Worm (Caenorhabditis elegans) whole organism, L1 larva: ENCODE results near the gene Y41D4A.6.

ENCODE experiments used
- C34B4.2 ChIP-seq: sonication (generic microtip); optimal IDR thresholded peaks from 2 replicates; lab custom pipeline; 2017; ENCODE audit warnings: mild to moderate bottlenecking, missing genetic modification characterization, missing compliant biosample characterization
- F16B12.6 ChIP-seq: fragments of 150-350 bp; optimal IDR thresholded peaks from 2 replicates; lab custom pipeline; 2014; ENCODE audit warnings: missing biosample characterization, missing genetic modification characterization
- aha-1 ChIP-seq: fragments of 150-350 bp; optimal IDR thresholded peaks from 2 replicates; lab custom pipeline; 2014; ENCODE audit warnings: missing biosample characterization, missing genetic modification characterization
- alr-1 ChIP-seq: fragments of 200-800 bp; sonication (Bioruptor generic); optimal IDR thresholded peaks from 2 replicates; lab custom pipeline; 2018; ENCODE audit warnings: borderline replicate concordance, mild to moderate bottlenecking, missing genetic modification characterization, missing compliant biosample characterization
- aly-2 ChIP-seq: fragments of 150-350 bp; optimal IDR thresholded peaks from 2 replicates; lab custom pipeline; 2014; ENCODE audit warnings: missing biosample characterization, missing genetic modification characterization
- ama-1 ChIP-seq: fragments of 150-350 bp; optimal IDR thresholded peaks from 2 replicates; lab custom pipeline; 2014
- ceh-8 ChIP-seq: fragments of 200-800 bp; sonication (Bioruptor generic); optimal IDR thresholded peaks from 2 replicates; lab custom pipeline; 2018; ENCODE audit warnings: mild to moderate bottlenecking, missing genetic modification characterization, moderate library complexity, missing compliant biosample characterization
- ceh-82 ChIP-seq, 3 experiments: fragments of 150-350 bp in 1 of 3; sonication (generic microtip) in 2 of 3; optimal IDR thresholded peaks; 2 replicates each; lab custom pipeline; 2014 to 2017; ENCODE audit warnings: missing biosample characterization in 3 of 3, missing genetic modification characterization in 3 of 3
- ces-1 ChIP-seq: fragments of 150-350 bp; optimal IDR thresholded peaks from 2 replicates; lab custom pipeline; 2014; ENCODE audit warnings: missing biosample characterization, missing genetic modification reagents, missing genetic modification characterization
- egl-13 ChIP-seq: sonication (generic microtip); optimal IDR thresholded peaks from 2 replicates; lab custom pipeline; 2016; ENCODE audit warnings: missing genotype, missing genetic modification reagents, missing genetic modification characterization, missing compliant biosample characterization
- elt-3 ChIP-seq, 6 experiments: fragments of 150-350 bp in 1 of 6; sonication (generic microtip); optimal IDR thresholded peaks; 2 replicates each; lab custom pipeline; 2017 to 2018; ENCODE audit warnings: missing biosample characterization in 6 of 6, missing genetic modification characterization in 6 of 6, inconsistent platforms in 1 of 6
- fkh-10 ChIP-seq: sonication (generic microtip); optimal IDR thresholded peaks from 2 replicates; lab custom pipeline; 2017; ENCODE audit warnings: missing biosample characterization, missing genetic modification reagents, missing genetic modification characterization
- fos-1 ChIP-seq: fragments of 150-350 bp; optimal IDR thresholded peaks from 2 replicates; lab custom pipeline; 2014; ENCODE audit warnings: missing biosample characterization, missing genetic modification characterization
- hlh-17 ChIP-seq: fragments of 200-800 bp; sonication (Bioruptor generic); optimal IDR thresholded peaks from 2 replicates; lab custom pipeline; 2018; ENCODE audit warnings: missing genetic modification characterization, mild to moderate bottlenecking, missing compliant biosample characterization, moderate library complexity, borderline replicate concordance
- hpl-2 ChIP-seq: fragments of 150-350 bp; optimal IDR thresholded peaks from 2 replicates; lab custom pipeline; 2014; ENCODE audit warnings: missing biosample characterization, missing genetic modification reagents, missing genetic modification characterization
- jun-1 ChIP-seq: fragments of 150-350 bp; optimal IDR thresholded peaks from 2 replicates; lab custom pipeline; 2014; ENCODE audit warnings: missing biosample characterization, missing genetic modification reagents, missing genetic modification characterization
- lin-14 ChIP-seq: fragments of 200-800 bp; sonication (Bioruptor generic); optimal IDR thresholded peaks from 2 replicates; lab custom pipeline; 2018; ENCODE audit warnings: mild to moderate bottlenecking, missing genetic modification characterization, moderate library complexity, missing compliant biosample characterization
- lin-35 ChIP-seq, 2 experiments: fragments of 150-350 bp; optimal IDR thresholded peaks; 2 replicates each; lab custom pipeline; 2014; ENCODE audit warnings: missing biosample characterization in 2 of 2, missing genetic modification characterization in 2 of 2, missing genetic modification reagents in 2 of 2
- lsy-2 ChIP-seq, 2 experiments: fragments of 150-350 bp; optimal IDR thresholded peaks; 2 replicates each; lab custom pipeline; 2014; ENCODE audit warnings: missing biosample characterization in 2 of 2, missing genetic modification characterization in 2 of 2
- mef-2 ChIP-seq: fragments of 150-350 bp; optimal IDR thresholded peaks from 2 replicates; lab custom pipeline; 2014; ENCODE audit warnings: missing biosample characterization, missing genetic modification characterization
- mep-1 ChIP-seq: fragments of 150-350 bp; optimal IDR thresholded peaks from 2 replicates; lab custom pipeline; 2014; ENCODE audit warnings: missing biosample characterization, missing genetic modification characterization
- nhr-11 ChIP-seq: fragments of 150-350 bp; optimal IDR thresholded peaks from 2 replicates; lab custom pipeline; 2014; ENCODE audit warnings: missing biosample characterization, missing genetic modification characterization
- nhr-20 ChIP-seq: sonication (generic microtip); optimal IDR thresholded peaks from 2 replicates; lab custom pipeline; 2016; ENCODE audit warnings: mild to moderate bottlenecking, missing genetic modification characterization, missing compliant biosample characterization
- nhr-237 ChIP-seq: fragments of 150-350 bp; optimal IDR thresholded peaks from 2 replicates; lab custom pipeline; 2014; ENCODE audit warnings: missing biosample characterization, missing genetic modification characterization
- nhr-47 ChIP-seq: sonication (generic microtip); optimal IDR thresholded peaks from 2 replicates; lab custom pipeline; 2016; ENCODE audit warnings: mild to moderate bottlenecking, missing genetic modification characterization, moderate library complexity, missing compliant biosample characterization
- nhr-71 ChIP-seq: sonication (generic microtip); optimal IDR thresholded peaks from 2 replicates; lab custom pipeline; 2016; ENCODE audit warnings: mild to moderate bottlenecking, missing genetic modification characterization, moderate library complexity, missing compliant biosample characterization
- nhr-76 ChIP-seq: sonication (generic microtip); optimal IDR thresholded peaks from 2 replicates; lab custom pipeline; 2017; ENCODE audit warnings: missing biosample characterization, missing genetic modification characterization
- nhr-84 ChIP-seq: sonication (generic microtip); optimal IDR thresholded peaks from 2 replicates; lab custom pipeline; 2017; ENCODE audit warnings: missing biosample characterization, missing genetic modification characterization
- pag-3 ChIP-seq: sonication (generic microtip); optimal IDR thresholded peaks from 2 replicates; lab custom pipeline; 2017; ENCODE audit warnings: missing genetic modification characterization, mild to moderate bottlenecking, missing compliant biosample characterization, antibody characterized with exemption, borderline replicate concordance; ENCODE audit not compliant: insufficient read depth
- skn-1 ChIP-seq: fragments of 150-350 bp; optimal IDR thresholded peaks from 2 replicates; lab custom pipeline; 2014; ENCODE audit warnings: missing biosample characterization, missing genetic modification characterization
- snu-23 ChIP-seq: sonication (generic microtip); optimal IDR thresholded peaks from 2 replicates; lab custom pipeline; 2016; ENCODE audit warnings: missing genetic modification characterization, missing compliant biosample characterization
- sox-4 ChIP-seq: sonication (generic microtip); optimal IDR thresholded peaks from 2 replicates; lab custom pipeline; 2016; ENCODE audit warnings: missing genetic modification characterization, missing compliant biosample characterization
- swsn-7 ChIP-seq: sonication (generic microtip); optimal IDR thresholded peaks from 2 replicates; lab custom pipeline; 2016; ENCODE audit warnings: missing genetic modification characterization, missing compliant biosample characterization
- tbx-2 ChIP-seq: sonication (generic microtip); optimal IDR thresholded peaks from 2 replicates; lab custom pipeline; 2016; ENCODE audit warnings: missing genetic modification characterization, missing compliant biosample characterization
- unc-130 ChIP-seq: fragments of 150-350 bp; optimal IDR thresholded peaks from 2 replicates; lab custom pipeline; 2017; ENCODE audit warnings: missing biosample characterization, missing genetic modification characterization, inconsistent platforms
- unc-62 ChIP-seq: fragments of 150-350 bp; optimal IDR thresholded peaks from 2 replicates; lab custom pipeline; 2014; ENCODE audit warnings: missing biosample characterization, missing genetic modification reagents, missing genetic modification characterization
- unc-86 ChIP-seq: sonication (generic microtip); optimal IDR thresholded peaks from 2 replicates; lab custom pipeline; 2016; ENCODE audit warnings: missing genetic modification characterization, missing compliant biosample characterization
- unc-98 ChIP-seq: fragments of 200-800 bp; sonication (Bioruptor generic); IDR thresholded peaks from 2 replicates; pipeline ENCODE4 v1.3.6; 2022; ENCODE audit warnings: missing genetic modification characterization, missing compliant biosample characterization
- vab-15 ChIP-seq: sonication (generic microtip); optimal IDR thresholded peaks from 2 replicates; lab custom pipeline; 2017; ENCODE audit warnings: missing genotype, mild to moderate bottlenecking, missing genetic modification characterization, missing compliant biosample characterization
- xbp-1 ChIP-seq: sonication (generic microtip); optimal IDR thresholded peaks from 2 replicates; lab custom pipeline; 2016; ENCODE audit warnings: missing genetic modification characterization, missing compliant biosample characterization
- ztf-4 ChIP-seq: fragments of 150-350 bp; optimal IDR thresholded peaks from 2 replicates; lab custom pipeline; 2014; ENCODE audit warnings: missing biosample characterization, missing genetic modification characterization

The Y41D4A.6 gene

ce11 chrIV:1765954-1766353, 20.7 kb upstream of the Y41D4A.6 start:
- TF ChIP-seq alr-1 (tag; lab: Kevin White, UChicago) (no peak), unc-130 (tag; lab: Kevin White, UChicago) (no peak), ces-1 (GFP tag; lab: Kevin White, UChicago) (peak; percentile 93), snu-23 (GFP tag; lab: Kevin White, UChicago) (peak; percentile 27), unc-98 (GFP tag; lab: Robert Waterston, UW) (no peak), aly-2 (no peak), pag-3 (tag; lab: Kevin White, UChicago) (no peak), swsn-7 (tag; lab: Kevin White, UChicago) (peak; percentile 33), nhr-11 (tag; lab: Kevin White, UChicago) (no peak), hpl-2 (GFP tag; lab: Kevin White, UChicago) (no peak), nhr-84 (no peak), unc-86 (tag; lab: Kevin White, UChicago) (no peak), vab-15 (tag; lab: Kevin White, UChicago) (no peak), ama-1 (lab: Kevin White, UChicago) (no peak), C34B4.2 (tag; lab: Kevin White, UChicago) (no peak), hlh-17 (GFP tag; lab: Kevin White, UChicago) (no peak), nhr-20 (tag; lab: Kevin White, UChicago) (no peak), F16B12.6 (no peak), ceh-8 (peak; percentile 31), tbx-2 (peak; percentile 46), lin-35 (GFP tag; optimal IDR thresholded peaks at IDR 0.05; lab: Kevin White, UChicago) (peak in 1 of 2 experiments; percentile 5), xbp-1 (tag; lab: Kevin White, UChicago) (peak; percentile 22), jun-1 (tag; lab: Kevin White, UChicago) (no peak), nhr-71 (peak; percentile 63), fos-1 (tag; lab: Kevin White, UChicago) (no peak), ceh-82 (tag; optimal IDR thresholded peaks at IDR 0.05; lab: Kevin White, UChicago) (peak in 2 of 3 experiments; percentile 16 to 30), nhr-47 (tag; lab: Kevin White, UChicago) (peak; percentile 55), lin-14 (GFP tag; lab: Kevin White, UChicago) (peak; percentile 94), egl-13 (tag; lab: Kevin White, UChicago) (peak; percentile 21), lsy-2 (tag; optimal IDR thresholded peaks at IDR 0.05; lab: Kevin White, UChicago) (peak; percentile 3 to 36), fkh-10 (GFP tag; lab: Kevin White, UChicago) (peak; percentile 41), mep-1 (tag; lab: Kevin White, UChicago) (peak; percentile 23), ztf-4 (no peak)

ce11 chrIV:1763452-1763851, 18.1 kb upstream of the Y41D4A.6 start:
- TF ChIP-seq unc-62 (GFP tag; lab: Kevin White, UChicago), result no peak
- no peak for TF ChIP-seq nhr-20 (tag; lab: Kevin White, UChicago)
- TF ChIP-seq sox-4 (tag; lab: Kevin White, UChicago), result no peak
- TF ChIP-seq mef-2 (tag; lab: Kevin White, UChicago), result no peak
- no peak for TF ChIP-seq nhr-76
- TF ChIP-seq hpl-2 (GFP tag; lab: Kevin White, UChicago), result no peak
- TF ChIP-seq F16B12.6, result no peak
- TF ChIP-seq alr-1 (tag; lab: Kevin White, UChicago), result no peak
- no peak for TF ChIP-seq elt-3 (tag; optimal IDR thresholded peaks at IDR 0.05; lab: Kevin White, UChicago)
- no peak for TF ChIP-seq aha-1 (tag; lab: Kevin White, UChicago)
- no peak for TF ChIP-seq nhr-84
- no peak for TF ChIP-seq nhr-237 (tag; lab: Kevin White, UChicago)
- TF ChIP-seq skn-1 (tag; lab: Kevin White, UChicago), result no peak
